Fruit fly (Drosophila melanogaster): ENCODE data around the gene CG43739.

The CG43739 gene

dm6 chr2L:20918733-20919132 is at the start of gene CG43739, which contains the start of gene sky (continued):
- TF ChIP-seq CG17361 (GFP tag; IDR thresholded peaks at IDR 0.05) (no peak; the same call in 2 of the 3 replicates), CG33213 (GFP tag; optimal IDR thresholded peaks at IDR 0.05) (peak; percentile 35), toy (GFP tag; IDR thresholded peaks at IDR 0.05) (no peak), Bgb (GFP tag; IDR thresholded peaks at IDR 0.05; ENCODE audit: partially characterized antibody) (peak; percentile 92), hkb (optimal IDR thresholded peaks at IDR 0.05) (no peak), hkb (GFP tag; IDR thresholded peaks at IDR 0.05) (0 out of 2 replicates have a peak, but pooled peaks have one; percentile 30), CG4360 (GFP tag; IDR thresholded peaks at IDR 0.05) (peak; percentile 11; the same call in 1 of the 2 replicates), insv (GFP tag; optimal IDR thresholded peaks at IDR 0.05) (no peak), z (GFP tag; IDR thresholded peaks at IDR 0.05) (no peak), CG17186 (GFP tag; optimal IDR thresholded peaks at IDR 0.05) (peak; percentile 86), tna (GFP tag; IDR thresholded peaks at IDR 0.05; ENCODE audit: partially characterized antibody) (peak; percentile 76), CG13624 (GFP tag; optimal IDR thresholded peaks at IDR 0.05) (peak; percentile 53), unpg (GFP tag; optimal IDR thresholded peaks at IDR 0.05) (no peak), CG14441 (GFP tag; IDR thresholded peaks at IDR 0.05) (no peak), CG2712 (tag; optimal IDR thresholded peaks at IDR 0.05) (peak; percentile 36), shn (GFP tag; optimal IDR thresholded peaks at IDR 0.05) (peak; percentile 37), CG6272 (GFP tag; IDR thresholded peaks at IDR 0.05) (peak; percentile 41; the same call in 1 of the 2 replicates), CG4282 (GFP tag; optimal IDR thresholded peaks at IDR 0.05) (no peak), gsb-n (tag; optimal IDR thresholded peaks at IDR 0.05) (no peak), CG9727 (GFP tag; optimal IDR thresholded peaks at IDR 0.05) (no peak), CG18262 (tag; optimal IDR thresholded peaks at IDR 0.05) (no peak), CG11085 (GFP tag; IDR thresholded peaks at IDR 0.05) (no peak), CG2129 (GFP tag; IDR thresholded peaks at IDR 0.05; ENCODE audit: partially characterized antibody) (peak; percentile 67), vfl (GFP tag; optimal IDR thresholded peaks at IDR 0.05) (peak; percentile 51), HHEX (GFP tag; optimal IDR thresholded peaks at IDR 0.05) (no peak), CG7928 (GFP tag; optimal IDR thresholded peaks at IDR 0.05) (no peak), ro (GFP tag; IDR thresholded peaks at IDR 0.05) (no peak), ewg (GFP tag; optimal IDR thresholded peaks at IDR 0.05) (peak; percentile 35), onecut (GFP tag; IDR thresholded peaks at IDR 0.05) (0 out of 2 replicates have a peak, but pooled peaks have one; percentile 10), rib (GFP tag; IDR thresholded peaks at IDR 0.05) (0 out of 2 replicates have a peak, but pooled peaks have one; percentile 38), Hr39 (optimal IDR thresholded peaks at IDR 0.05) (no peak), Oli (tag; optimal IDR thresholded peaks at IDR 0.05) (no peak), lmd (GFP tag; IDR thresholded peaks at IDR 0.05) (0 out of 2 replicates have a peak, but pooled peaks have one; percentile 6), dysf (GFP tag; IDR thresholded peaks at IDR 0.05) (no peak), Atf6 (GFP tag; IDR thresholded peaks at IDR 0.05) (no peak), fd3F (GFP tag; optimal IDR thresholded peaks at IDR 0.05) (no peak), Meics (GFP tag; optimal IDR thresholded peaks at IDR 0.05) (no peak), Bdp1 (GFP tag; optimal IDR thresholded peaks at IDR 0.05) (no peak), CG12236 (GFP tag; optimal IDR thresholded peaks at IDR 0.05) (no peak), zfh2 (GFP tag; optimal IDR thresholded peaks at IDR 0.05) (peak; percentile 67), ftz-f1 (GFP tag; optimal IDR thresholded peaks at IDR 0.05) (no peak), CG16813 (GFP tag; IDR thresholded peaks at IDR 0.05; ENCODE audit: partially characterized antibody) (peak; percentile 87), ind (GFP tag; optimal IDR thresholded peaks at IDR 0.05) (peak; percentile 1), CG8924 (tag; optimal IDR thresholded peaks at IDR 0.05) (no peak), CG17359 (tag; optimal IDR thresholded peaks at IDR 0.05) (no peak), vvl (GFP tag; IDR thresholded peaks at IDR 0.05) (peak; percentile 48), pum (GFP tag; optimal IDR thresholded peaks at IDR 0.05) (peak; percentile 4), bowl (GFP tag; IDR thresholded peaks at IDR 0.05) (no peak), pros (GFP tag; optimal IDR thresholded peaks at IDR 0.05) (no peak), Dad (GFP tag; optimal IDR thresholded peaks at IDR 0.05) (peak; percentile 33), Sry-β (GFP tag; optimal IDR thresholded peaks at IDR 0.05) (peak; percentile 84), YL-1 (GFP tag; optimal IDR thresholded peaks at IDR 0.05) (no peak)
